Fruit fly (Drosophila melanogaster) whole organism, embryonic: ENCODE data around the gene Pi4KIIalpha.

Experiments used
- CG10462 ChIP-seq: fragments of 200-800 bp; sonication (Bioruptor generic); optimal IDR thresholded peaks from 2 replicates; lab custom pipeline; 2016; ENCODE audit warnings: missing biosample characterization, missing genetic modification characterization
- CG10543 ChIP-seq: fragments of 200-800 bp; sonication (Bioruptor generic); optimal IDR thresholded peaks from 3 replicates; lab custom pipeline; 2017; ENCODE audit warnings: missing biosample characterization, mild to moderate bottlenecking, missing genetic modification characterization, moderate library complexity
- CG12391 ChIP-seq: fragments of 200-800 bp; sonication (Bioruptor generic); optimal IDR thresholded peaks from 3 replicates; lab custom pipeline; 2018; ENCODE audit warnings: missing biosample characterization, mild to moderate bottlenecking, missing genetic modification characterization, moderate library complexity
- CG12769 ChIP-seq: fragments of 200-800 bp; sonication (Bioruptor generic); optimal IDR thresholded peaks from 2 replicates; lab custom pipeline; 2019; ENCODE audit warnings: missing biosample characterization, mild to moderate bottlenecking, missing genetic modification characterization, moderate library complexity
- CG1602 ChIP-seq: fragments of 200-800 bp; sonication (Bioruptor generic); optimal IDR thresholded peaks from 3 replicates; lab custom pipeline; 2016; ENCODE audit warnings: missing biosample characterization, missing genetic modification characterization
- CG1603 ChIP-seq: fragments of 200-800 bp; sonication (Bioruptor generic); optimal IDR thresholded peaks from 2 replicates; lab custom pipeline; 2019; ENCODE audit warnings: missing biosample characterization, mild to moderate bottlenecking, missing genetic modification characterization, moderate library complexity
- CG17359 ChIP-seq: fragments of 200-800 bp; sonication (Bioruptor generic); optimal IDR thresholded peaks from 3 replicates; lab custom pipeline; 2018; ENCODE audit warnings: missing biosample characterization, mild to moderate bottlenecking, missing genetic modification characterization, moderate library complexity
- CG17912 ChIP-seq: fragments of 200-800 bp; sonication (Bioruptor generic); optimal IDR thresholded peaks from 2 replicates; lab custom pipeline; 2018; ENCODE audit warnings: missing biosample characterization, mild to moderate bottlenecking, missing genetic modification characterization
- CG2712 ChIP-seq: fragments of 200-800 bp; optimal IDR thresholded peaks from 3 replicates; lab custom pipeline; 2019; ENCODE audit warnings: missing biosample characterization, mild to moderate bottlenecking, missing genetic modification characterization, moderate library complexity
- CG30020 ChIP-seq: fragments of 200-800 bp; optimal IDR thresholded peaks from 2 replicates; lab custom pipeline; 2019; ENCODE audit warnings: missing biosample characterization, mild to moderate bottlenecking, missing genetic modification characterization, moderate library complexity
- CG3163 ChIP-seq: fragments of 200-800 bp; sonication (Bioruptor generic); optimal IDR thresholded peaks from 3 replicates; lab custom pipeline; 2016; ENCODE audit warnings: missing biosample characterization, missing genetic modification characterization
- CG32532 ChIP-seq: fragments of 200-800 bp; sonication (Bioruptor generic); IDR thresholded peaks from 2 replicates; pipeline ENCODE4 v1.3.6; 2022; ENCODE audit warnings: missing biosample characterization, missing genetic modification characterization
- CG4282 ChIP-seq: fragments of 200-800 bp; sonication (Bioruptor generic); optimal IDR thresholded peaks from 2 replicates; lab custom pipeline; 2016; ENCODE audit warnings: missing biosample characterization, missing genetic modification characterization
- CG4707 ChIP-seq: fragments of 200-800 bp; sonication (Bioruptor generic); optimal IDR thresholded peaks from 2 replicates; lab custom pipeline; 2018; ENCODE audit warnings: missing biosample characterization, mild to moderate bottlenecking, missing genetic modification characterization, moderate library complexity
- CG6654 ChIP-seq: fragments of 200-800 bp; sonication (Bioruptor generic); optimal IDR thresholded peaks from 2 replicates; lab custom pipeline; 2017; ENCODE audit warnings: missing biosample characterization, mild to moderate bottlenecking, missing genetic modification characterization
- CG9797 ChIP-seq: fragments of 200-800 bp; sonication (Bioruptor generic); optimal IDR thresholded peaks from 3 replicates; lab custom pipeline; 2018; ENCODE audit warnings: missing biosample characterization, mild to moderate bottlenecking, missing genetic modification characterization
- D ChIP-seq, 2 experiments: fragments of 200-800 bp in 1 of 2; fragments of >200 bp in 1 of 2; sonication (Bioruptor generic) in 1 of 2; optimal IDR thresholded peaks; 2 replicates in 1 of 2; 3 replicates in 1 of 2; lab custom pipeline; 2017; ENCODE audit warnings: mild to moderate bottlenecking in 1 of 2, missing biosample characterization in 1 of 2, missing genetic modification characterization in 1 of 2, missing genetic modification reagents in 1 of 2
- Eip74EF ChIP-seq, 2 experiments: fragments of 200-800 bp in 1 of 2; fragments of >200 bp in 1 of 2; sonication (Bioruptor generic) in 1 of 2; optimal IDR thresholded peaks; 2 replicates each; lab custom pipeline; 2017 to 2019; ENCODE audit warnings: missing biosample characterization in 2 of 2, missing genetic modification characterization in 2 of 2, mild to moderate bottlenecking in 1 of 2, moderate library complexity in 1 of 2
- HmgZ ChIP-seq: fragments of 200-800 bp; sonication (Bioruptor generic); optimal IDR thresholded peaks from 2 replicates; lab custom pipeline; 2018; ENCODE audit warnings: missing biosample characterization, mild to moderate bottlenecking, missing genetic modification characterization
- Max ChIP-seq: fragments of 200-800 bp; sonication (Bioruptor generic); optimal IDR thresholded peaks from 2 replicates; lab custom pipeline; 2016; ENCODE audit warnings: missing biosample characterization, mild to moderate bottlenecking, missing genetic modification characterization
- Med ChIP-seq: fragments of 200-800 bp; sonication (Bioruptor generic); peaks from one replicate; lab custom pipeline; 2016; ENCODE audit warnings: missing biosample characterization, missing genetic modification characterization, mild to moderate bottlenecking, inconsistent platforms, moderate library complexity
- Mes4 ChIP-seq: fragments of 200-800 bp; sonication (Bioruptor generic); optimal IDR thresholded peaks from 2 replicates; lab custom pipeline; 2016; ENCODE audit warnings: missing biosample characterization, missing genetic modification characterization
- Poxn ChIP-seq: fragments of 200-800 bp; sonication (Bioruptor generic); IDR thresholded peaks from 2 replicates; pipeline ENCODE4 v1.3.6; 2022; ENCODE audit warnings: missing biosample characterization, missing genetic modification characterization
- Rfx ChIP-seq: fragments of 200-800 bp; sonication (Bioruptor generic); IDR thresholded peaks from 2 replicates; pipeline ENCODE4 v1.3.6; 2022; ENCODE audit warnings: missing biosample characterization, missing genetic modification characterization
- Trl ChIP-seq, 3 experiments: fragments of >200 bp in 2 of 3; fragments of 200-800 bp in 1 of 3; sonication (Bioruptor generic) in 1 of 3; optimal IDR thresholded peaks; 2 replicates in 1 of 3; 3 replicates in 2 of 3; lab custom pipeline; 2016 to 2017; ENCODE audit warnings: missing biosample characterization in 1 of 3, missing genetic modification characterization in 1 of 3
- YL-1 ChIP-seq: fragments of 200-800 bp; sonication (Bioruptor generic); optimal IDR thresholded peaks from 3 replicates; lab custom pipeline; 2017; ENCODE audit warnings: missing biosample characterization, mild to moderate bottlenecking, missing genetic modification characterization
- bab2 ChIP-seq: fragments of 200-800 bp; sonication (Bioruptor generic); optimal IDR thresholded peaks from 2 replicates; lab custom pipeline; 2016; ENCODE audit warnings: missing biosample characterization, missing genetic modification characterization
- bigmax ChIP-seq: fragments of 200-800 bp; sonication (Bioruptor generic); optimal IDR thresholded peaks from 2 replicates; lab custom pipeline; 2018; ENCODE audit warnings: missing biosample characterization, mild to moderate bottlenecking, missing genetic modification characterization
- cg ChIP-seq: fragments of 200-800 bp; sonication (Bioruptor generic); optimal IDR thresholded peaks from 3 replicates; lab custom pipeline; 2019; ENCODE audit warnings: missing biosample characterization, mild to moderate bottlenecking, missing genetic modification characterization, moderate library complexity
- cwo ChIP-seq: fragments of 200-800 bp; sonication (Bioruptor generic); optimal IDR thresholded peaks from 3 replicates; lab custom pipeline; 2017; ENCODE audit warnings: missing biosample characterization, missing genetic modification characterization, mild to moderate bottlenecking, moderate library complexity, missing genetic modification reagents
- dm ChIP-seq: fragments of 200-800 bp; sonication (Bioruptor generic); optimal IDR thresholded peaks from 3 replicates; lab custom pipeline; 2016; ENCODE audit warnings: missing biosample characterization, missing genetic modification characterization
- gfzf ChIP-seq: fragments of 200-800 bp; sonication (Bioruptor generic); optimal IDR thresholded peaks from 2 replicates; lab custom pipeline; 2016; ENCODE audit warnings: missing biosample characterization, mild to moderate bottlenecking, missing genetic modification characterization, moderate library complexity
- lilli ChIP-seq: fragments of 200-800 bp; sonication (Bioruptor generic); optimal IDR thresholded peaks from 3 replicates; lab custom pipeline; 2016; ENCODE audit warnings: missing biosample characterization, missing genetic modification characterization
- luna ChIP-seq: fragments of 200-800 bp; sonication (Bioruptor generic); optimal IDR thresholded peaks from 2 replicates; lab custom pipeline; 2016; ENCODE audit warnings: missing biosample characterization, missing genetic modification characterization
- pfk ChIP-seq: fragments of 200-800 bp; sonication (Bioruptor generic); optimal IDR thresholded peaks from 2 replicates; lab custom pipeline; 2018; ENCODE audit warnings: missing biosample characterization, mild to moderate bottlenecking, missing genetic modification characterization, moderate library complexity
- phol ChIP-seq: fragments of 200-800 bp; sonication (Bioruptor generic); optimal IDR thresholded peaks from 3 replicates; lab custom pipeline; 2018; ENCODE audit warnings: missing biosample characterization, mild to moderate bottlenecking, missing genetic modification characterization, moderate library complexity
- ranshi ChIP-seq: fragments of 200-800 bp; sonication (Bioruptor generic); IDR thresholded peaks from 2 replicates; pipeline ENCODE4 v1.3.6; 2022; ENCODE audit warnings: missing biosample characterization, missing genetic modification characterization
- scrt ChIP-seq: fragments of 200-800 bp; sonication (Bioruptor generic); optimal IDR thresholded peaks from 2 replicates; lab custom pipeline; 2018; ENCODE audit warnings: missing biosample characterization, mild to moderate bottlenecking, missing genetic modification characterization, moderate library complexity
- sens ChIP-seq: fragments of 200-800 bp; sonication (Bioruptor generic); peaks from one replicate; lab custom pipeline; 2016; ENCODE audit warnings: missing biosample characterization, missing genetic modification characterization
- stwl ChIP-seq: fragments of 200-800 bp; sonication (Bioruptor generic); optimal IDR thresholded peaks from 3 replicates; lab custom pipeline; 2018; ENCODE audit warnings: missing biosample characterization, mild to moderate bottlenecking, missing genetic modification characterization, moderate library complexity
- tio ChIP-seq: fragments of 200-800 bp; sonication (Bioruptor generic); optimal IDR thresholded peaks from 2 replicates; lab custom pipeline; 2017; ENCODE audit warnings: missing biosample characterization, missing genetic modification characterization, inconsistent platforms
- twi ChIP-seq: fragments of 200-800 bp; optimal IDR thresholded peaks from 2 replicates; lab custom pipeline; 2019; ENCODE audit warnings: missing biosample characterization, mild to moderate bottlenecking, missing genetic modification characterization, moderate library complexity
- zfh2 ChIP-seq: fragments of 200-800 bp; sonication (Bioruptor generic); optimal IDR thresholded peaks from 2 replicates; lab custom pipeline; 2016; ENCODE audit warnings: missing biosample characterization, missing genetic modification characterization

The Pi4KIIalpha gene

dm6 chr3R:5600361-5601043 is 37.0 kb upstream of the Pi4KIIalpha start (continued):
- TF ChIP-seq CG10543 (GFP tag; lab: Kevin White, UChicago) (peak; percentile 96), Eip74EF (GFP tag; optimal IDR thresholded peaks at IDR 0.05; lab: Kevin White, UChicago) (peak in 1 of 2 experiments; percentile 33), Mes4 (GFP tag; lab: Kevin White, UChicago) (no peak)
- TF ChIP-seq, all 482 proteins: peak for 84

DNA sequence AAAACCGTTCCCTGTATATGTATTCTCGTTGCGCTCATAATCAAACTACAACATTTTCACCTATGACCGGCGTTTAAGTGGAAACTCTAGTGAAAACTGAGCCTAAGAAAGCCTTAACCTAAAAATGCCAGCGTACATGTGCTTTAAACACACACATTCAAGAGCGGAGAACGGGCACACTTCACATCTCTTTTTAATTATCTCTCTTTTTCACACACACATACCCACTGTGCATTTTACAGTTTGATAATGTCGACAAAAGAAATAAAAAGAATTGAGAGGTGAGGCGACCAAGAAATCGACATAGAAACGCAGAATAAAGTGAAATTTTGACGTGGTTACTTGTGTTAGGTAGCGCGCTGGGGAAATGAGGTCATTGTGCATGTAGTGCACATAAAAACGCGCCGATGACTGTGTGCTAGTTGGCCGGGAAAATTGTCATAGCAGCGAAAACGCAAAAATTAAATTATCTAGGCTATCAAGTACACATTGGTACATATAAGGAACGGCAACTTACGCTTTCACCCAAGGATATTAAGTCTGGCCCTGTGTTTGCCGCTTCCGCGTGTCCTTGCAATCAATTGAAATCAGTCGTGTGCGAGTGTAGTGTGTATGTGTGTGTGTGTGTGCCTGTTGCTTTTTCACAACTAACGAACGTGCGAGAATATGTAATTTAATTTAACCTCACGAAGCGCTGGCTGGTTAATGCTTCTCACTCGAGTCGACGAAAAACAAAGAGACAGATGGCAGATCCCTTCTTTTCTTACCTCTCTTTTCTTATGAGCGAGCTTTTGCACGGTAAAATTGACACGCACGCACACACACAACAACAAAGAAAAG is 36.3 kb upstream of the Pi4KIIalpha start:
- TF ChIP-seq CG4707 (GFP tag; lab: Kevin White, UChicago) (peak; percentile 65), CG17359 (peak; percentile 9), pfk (GFP tag; lab: Kevin White, UChicago) (peak; percentile 3), D (optimal IDR thresholded peaks at IDR 0.05; lab: Kevin White, UChicago) (peak; percentile 78), D (GFP tag; optimal IDR thresholded peaks at IDR 0.05; lab: Kevin White, UChicago) (no peak), dm (GFP tag; lab: Kevin White, UChicago) (peak; percentile 98), scrt (peak; percentile 86), ranshi (GFP tag; lab: Robert Waterston, UW) (no peak), cg (GFP tag; lab: Kevin White, UChicago) (peak; percentile 76), CG1603 (tag; lab: Kevin White, UChicago) (peak; percentile 22), HmgZ (tag; lab: Kevin White, UChicago) (peak; percentile 13), zfh2 (GFP tag; lab: Kevin White, UChicago) (peak; percentile 9), sens (GFP tag; lab: Kevin White, UChicago) (peak; percentile 35), CG32532 (GFP tag; lab: Robert Waterston, UW) (no peak), phol (peak; percentile 22), CG4282 (peak; percentile 43), Rfx (GFP tag; lab: Robert Waterston, UW) (no peak), gfzf (GFP tag; lab: Kevin White, UChicago) (peak; percentile 58), CG2712 (tag; lab: Kevin White, UChicago) (peak; percentile 27), CG30020 (peak; percentile 13), bab2 (GFP tag; lab: Kevin White, UChicago) (no peak), twi (peak; percentile 8), CG17912 (GFP tag; lab: Kevin White, UChicago) (peak; percentile 61), lilli (peak; percentile 10), CG9797 (GFP tag; lab: Kevin White, UChicago) (peak; percentile 62), cwo (GFP tag; lab: Kevin White, UChicago) (no peak), CG3163 (GFP tag; lab: Kevin White, UChicago) (peak; percentile 13), CG1602 (GFP tag; lab: Kevin White, UChicago) (no peak), CG6654 (GFP tag; lab: Kevin White, UChicago) (peak; percentile 53), Poxn (GFP tag; lab: Robert Waterston, UW) (no peak), Med (peak; percentile 70), YL-1 (GFP tag; lab: Kevin White, UChicago) (peak; percentile 75), Trl (optimal IDR thresholded peaks at IDR 0.05; lab: Kevin White, UChicago) (peak in 1 of 2 experiments; percentile 33), Trl (GFP tag; optimal IDR thresholded peaks at IDR 0.05; lab: Kevin White, UChicago) (no peak), tio (GFP tag; lab: Kevin White, UChicago) (no peak), Max (GFP tag; lab: Kevin White, UChicago) (peak; percentile 61), CG10462 (GFP tag; lab: Kevin White, UChicago) (no peak), luna (no peak), CG12769 (tag; lab: Kevin White, UChicago) (peak; percentile 24), stwl (tag; lab: Kevin White, UChicago) (peak; percentile 21), CG12391 (tag; lab: Kevin White, UChicago) (no peak), bigmax (GFP tag; lab: Kevin White, UChicago) (peak; percentile 97)
